Worm (Caenorhabditis elegans): ENCODE results near the gene F53A2.1.

DNA sequence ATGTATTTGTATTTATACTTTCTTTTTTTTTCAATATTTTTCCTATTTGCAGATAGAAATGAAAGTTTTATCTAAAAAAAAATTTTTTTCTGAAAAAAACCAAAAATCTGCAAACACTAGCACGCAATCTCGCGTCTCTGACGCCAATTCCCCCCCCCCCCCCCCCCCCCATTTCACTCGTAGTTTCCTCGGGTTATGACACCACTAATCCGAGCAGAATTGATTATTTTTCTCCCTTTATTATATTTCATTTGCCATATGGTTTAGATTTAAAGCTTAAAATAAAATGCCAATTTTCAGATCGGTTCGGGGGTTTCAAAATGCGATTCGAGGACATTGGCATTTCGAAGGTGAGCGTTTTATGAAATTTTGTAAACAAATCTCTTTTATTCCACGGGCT lies 22.1 kb upstream of the F53A2.1 start, which contains the start of gene mtm-6:
- TF ChIP-seq med-1 (GFP tag; optimal IDR thresholded peaks at IDR 0.05; ENCODE audit: insufficient read depth) (no peak), cog-1 (tag; optimal IDR thresholded peaks at IDR 0.05) (no peak), klf-2 (GFP tag; conservative IDR thresholded peaks at IDR 0.05) (no peak), T22C8.4 (GFP tag; IDR thresholded peaks at IDR 0.05) (no peak)
